Fruit fly (Drosophila melanogaster) whole organism, larva: ENCODE data around the gene CG14246.

Experiments used
- noc ChIP-seq: fragments of 200-800 bp; sonication (Bioruptor generic); optimal IDR thresholded peaks from 3 replicates; lab custom pipeline; 2019; ENCODE audit warnings: missing biosample characterization, mild to moderate bottlenecking, missing genetic modification characterization, moderate library complexity

Gene CG14246

DNA sequence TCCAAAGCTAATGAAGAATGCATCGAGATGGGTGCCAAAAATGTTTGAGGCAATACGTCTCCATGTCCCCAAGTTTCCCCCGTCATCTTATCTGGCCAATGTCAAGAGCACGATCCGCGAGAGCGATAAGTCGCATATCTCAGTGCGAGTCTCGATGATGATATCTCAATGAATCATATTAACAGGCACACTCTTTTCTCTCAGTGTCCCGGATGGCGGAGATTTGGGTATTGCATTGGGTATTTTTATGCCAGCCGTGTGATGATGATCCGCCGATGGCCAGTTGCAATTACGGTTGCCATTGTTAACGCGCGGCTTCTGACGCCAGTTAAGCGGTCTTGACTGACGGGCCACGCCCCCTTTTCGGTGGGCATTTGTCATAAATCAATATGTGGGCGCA is at the start of gene CG14246:
Gene CG14246, plus strand, starts transcription at position 301 of the 400 bp plus-strand sequence.
- no peak for TF ChIP-seq noc

DNA sequence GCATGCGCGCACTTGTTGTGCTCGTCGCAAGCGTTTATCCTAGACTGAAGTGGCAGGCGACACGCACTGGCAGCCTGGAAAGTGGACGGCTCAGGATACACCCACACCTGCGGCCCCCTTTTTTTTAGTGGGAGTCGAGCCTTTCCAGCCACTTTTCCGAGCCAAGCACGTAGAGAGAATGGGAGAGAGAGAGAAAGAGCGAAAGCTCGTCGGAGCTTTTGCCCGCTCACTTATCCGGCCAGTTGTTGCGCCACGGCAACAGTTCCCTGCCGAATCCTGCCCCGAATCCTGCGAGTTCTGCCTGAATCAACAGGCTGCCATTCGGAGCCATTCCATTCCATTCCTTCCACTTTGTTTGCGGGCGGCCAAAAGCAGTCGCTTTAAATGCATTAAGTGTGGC is 45.2 kb upstream of the CG14246 start, which contains the start of gene beat-VII:
Gene beat-VII, minus strand, starts transcription at position 20 of the 400 bp plus-strand sequence.
- no peak for TF ChIP-seq noc

DNA sequence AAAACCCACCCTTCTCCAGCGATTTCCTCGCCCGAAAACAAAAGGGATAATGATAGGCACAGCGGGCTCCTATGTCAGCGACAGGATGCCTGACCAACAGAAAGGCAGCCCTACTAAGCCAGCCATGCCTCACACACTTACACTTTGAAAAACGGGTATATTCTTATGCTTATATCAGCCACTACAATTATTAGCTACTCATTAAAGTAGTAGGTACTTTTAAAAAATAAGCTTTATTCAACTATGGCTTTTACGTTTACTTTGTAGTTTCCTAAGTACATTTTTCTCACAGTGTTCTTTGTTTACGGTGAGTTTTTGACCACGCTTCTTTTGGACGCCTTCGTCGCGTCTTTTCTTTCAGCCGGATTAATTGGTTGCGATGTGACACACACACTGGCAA is 36.9 kb upstream of the CG14246 start:
- no peak for TF ChIP-seq noc

DNA sequence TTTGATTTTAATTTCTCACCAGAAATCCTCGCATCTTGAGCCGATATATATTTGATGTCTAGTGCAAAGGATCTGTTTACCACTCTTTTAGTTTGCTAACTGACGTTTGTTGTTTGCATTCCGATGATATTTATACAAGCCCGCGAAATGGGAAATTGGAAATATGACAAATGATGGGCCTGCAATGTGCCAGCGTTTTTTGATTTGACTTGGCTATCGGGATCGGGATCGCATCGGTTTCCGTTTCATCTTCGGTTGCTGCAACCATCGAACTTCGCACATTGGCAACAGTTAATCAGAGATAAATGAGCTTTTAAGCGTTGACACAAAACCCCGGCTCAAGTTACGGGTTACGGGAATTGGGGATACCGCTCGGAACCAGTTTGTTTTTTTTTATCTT is 33.6 kb upstream of the CG14246 start, which contains the start of gene TwdlQ:
Gene TwdlQ, minus strand, starts transcription at position 101 of the 400 bp plus-strand sequence.
- no peak for TF ChIP-seq noc

DNA sequence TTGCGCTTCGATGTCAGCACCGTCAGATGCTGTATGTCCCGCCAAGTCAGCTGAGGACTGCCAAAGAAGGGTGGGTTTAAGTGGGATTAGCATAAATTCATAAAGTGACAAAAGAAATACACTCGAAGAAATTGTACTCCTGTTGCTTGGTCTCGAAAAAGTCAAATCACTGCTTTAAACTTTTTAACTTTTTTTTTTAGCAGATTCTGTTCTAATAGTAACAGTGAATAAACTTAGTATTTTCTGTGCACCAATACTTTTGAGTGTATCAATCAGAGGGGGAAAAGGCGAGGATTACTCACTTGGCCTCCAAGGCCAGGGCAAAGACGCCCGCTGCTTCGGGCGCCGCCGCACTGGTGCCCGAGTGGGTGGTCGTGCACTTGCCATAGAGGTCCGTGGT is 27.0 kb upstream of the CG14246 start:
- no peak for TF ChIP-seq noc

DNA sequence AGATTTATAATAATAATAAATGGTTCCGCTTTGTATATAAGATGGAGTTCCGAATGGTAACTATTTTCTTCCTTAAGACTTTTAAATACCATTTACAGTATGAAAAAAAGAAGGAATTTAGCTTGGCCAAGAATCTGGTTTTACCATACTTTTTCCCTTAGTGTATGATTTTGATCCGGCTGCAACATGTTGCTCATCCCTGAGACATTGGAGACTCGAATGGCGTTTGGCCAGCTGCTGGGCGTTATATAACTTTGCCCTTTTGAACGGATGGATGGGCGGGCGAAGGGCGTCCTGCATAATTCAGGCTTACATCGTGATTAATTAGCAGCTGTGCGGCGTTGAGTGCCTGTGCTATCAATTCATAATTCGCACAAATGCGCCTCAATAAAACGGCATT is 22.8 kb upstream of the CG14246 start:
- no peak for TF ChIP-seq noc

DNA sequence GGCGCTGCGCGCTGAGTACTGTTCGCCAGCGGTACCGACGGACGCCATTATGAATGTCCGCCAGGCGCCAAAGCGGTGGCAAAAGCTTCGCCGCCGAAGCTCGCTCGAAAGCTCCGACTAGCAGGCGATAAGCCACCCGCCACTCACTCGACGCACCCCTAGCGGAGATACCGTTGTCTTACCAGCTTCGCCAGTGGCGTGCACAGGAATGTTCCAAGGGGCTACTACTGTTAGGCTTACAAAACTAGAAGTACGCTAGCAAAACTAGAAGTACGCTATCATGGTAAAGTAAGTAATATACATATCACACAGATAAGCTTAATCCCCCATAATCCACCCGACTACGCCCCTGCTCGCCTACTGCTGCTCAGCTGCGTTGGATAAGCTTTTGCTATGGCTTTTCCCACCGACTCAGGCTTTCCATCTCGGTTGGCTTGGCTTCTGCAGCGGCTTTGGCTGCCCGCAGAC is 13.0 kb upstream of the CG14246 start, which contains the start of gene amon:
Gene amon, minus strand, starts transcription at position 51 of the 468 bp plus-strand sequence.
- TF ChIP-seq noc, result peak; percentile 89

DNA sequence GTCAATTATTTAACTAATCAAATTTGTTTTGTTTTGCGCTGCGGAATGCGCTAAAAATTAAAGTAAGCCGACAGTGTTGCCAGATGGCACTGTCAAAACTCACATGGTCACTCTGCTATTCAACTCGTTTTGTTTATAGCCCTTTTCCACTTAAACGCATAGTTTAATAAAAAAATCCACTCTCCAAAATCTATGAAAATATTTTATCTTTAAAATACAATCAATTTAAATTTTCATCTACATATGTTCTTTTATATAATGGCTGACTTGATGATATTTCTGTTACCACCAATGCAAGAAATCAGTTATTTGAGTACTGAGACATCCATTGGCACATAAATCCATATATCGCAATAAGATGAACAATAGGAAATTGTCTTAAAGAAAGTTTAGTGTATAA is 9.8 kb upstream of the CG14246 start, which contains the start of gene CG6425:
Gene CG6425, minus strand, starts transcription at position 95 of the 400 bp plus-strand sequence.
- TF ChIP-seq noc, result no peak

DNA sequence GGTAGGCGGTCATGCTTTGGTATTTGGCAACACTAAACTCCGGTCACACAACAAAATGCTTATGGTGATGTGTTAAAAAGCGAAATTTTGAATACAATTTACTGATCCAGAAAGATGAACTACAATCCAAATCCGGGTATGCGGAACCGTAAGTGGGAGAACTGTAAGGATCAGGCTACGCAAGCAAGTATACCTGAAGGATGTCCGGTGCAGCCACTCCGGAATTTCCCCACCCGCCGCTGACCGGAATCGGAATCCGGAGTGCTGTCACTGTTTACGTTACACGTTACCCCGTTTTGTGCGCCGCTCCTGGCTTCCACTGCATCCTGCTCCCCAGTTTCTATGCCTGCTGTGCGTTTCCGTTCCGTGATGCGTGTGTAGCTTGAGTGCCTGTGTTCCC is 9.2 kb upstream of the CG14246 start, which contains the start of gene Yif1:
Gene Yif1, plus strand, starts transcription at position 8 of the 400 bp plus-strand sequence.
- TF ChIP-seq noc, result no peak

DNA sequence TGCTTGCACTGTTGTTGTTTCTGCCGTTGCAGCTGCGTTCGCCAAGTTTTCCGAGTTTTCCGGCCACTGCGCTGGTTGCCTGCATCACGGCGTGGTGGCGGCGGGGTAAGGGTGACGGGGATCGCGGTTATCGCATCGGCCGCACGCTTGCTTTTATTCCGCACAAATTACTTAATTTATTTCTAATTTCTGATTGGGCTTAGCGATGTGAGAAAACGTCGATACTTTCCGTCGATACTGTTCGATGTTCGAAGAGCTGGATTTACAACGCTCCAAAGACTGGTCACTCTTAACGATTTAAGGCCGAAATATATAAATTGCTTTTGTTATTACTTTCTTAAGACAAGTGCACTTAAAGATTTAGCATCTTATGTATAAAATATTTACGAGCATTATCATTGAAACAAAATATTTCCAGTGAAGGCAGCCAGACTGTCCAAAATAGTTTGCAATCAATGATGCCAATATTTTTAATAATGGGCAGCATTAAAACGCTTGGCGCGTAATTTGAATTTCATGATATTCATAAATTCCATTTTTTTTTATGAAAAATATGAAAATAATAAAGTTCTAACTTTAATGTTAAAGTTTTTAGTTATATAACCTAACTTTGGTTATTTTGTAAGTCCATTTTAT is 2.0 kb upstream of the CG14246 start, which contains the start of gene CG6420:
Gene CG6420, minus strand, starts transcription at position 240 of the 636 bp plus-strand sequence.
- no peak for TF ChIP-seq noc

DNA sequence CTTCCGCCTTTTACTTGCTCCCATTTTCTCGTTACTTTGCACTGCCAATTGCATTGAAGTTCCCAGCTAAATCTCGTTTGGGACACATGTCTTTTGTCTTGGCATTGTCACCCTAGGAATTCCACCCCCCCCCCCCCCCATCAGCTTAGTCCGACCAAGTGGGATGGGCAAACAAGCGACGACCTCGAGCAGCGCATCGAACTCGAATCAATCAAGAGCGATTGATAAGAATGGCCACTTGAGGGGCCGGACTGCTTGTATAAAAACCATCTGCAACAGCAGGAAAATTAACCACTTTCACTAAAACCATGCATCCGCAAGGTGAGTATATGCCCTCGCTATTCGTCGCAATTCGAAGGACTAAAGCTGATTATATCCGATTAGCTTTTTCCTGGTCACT is 1.3 kb upstream of the CG14246 start, which contains the start of gene CG14244:
Gene CG14244, plus strand, starts transcription at position 301 of the 400 bp plus-strand sequence.
- no peak for TF ChIP-seq noc

DNA sequence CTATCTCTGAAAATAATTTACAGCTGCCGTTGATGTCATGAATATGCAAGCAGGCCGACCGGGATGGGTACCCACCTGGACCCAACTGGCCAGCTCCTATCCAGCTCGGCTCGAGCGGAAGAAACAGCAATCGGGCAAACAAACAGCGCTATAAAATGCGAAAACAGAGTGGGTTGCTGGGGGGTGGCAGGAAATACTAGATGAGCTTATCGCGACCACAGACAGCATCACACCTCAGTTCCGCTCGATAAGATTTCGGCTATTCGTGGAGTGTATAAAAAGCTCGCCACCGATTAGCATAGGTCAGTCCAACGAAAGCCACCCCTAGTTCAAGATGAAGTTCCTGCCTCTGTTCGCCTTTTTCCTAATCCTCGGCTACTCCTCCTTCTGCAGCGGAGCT is 1.3 kb downstream of the CG14246 start, which contains the start of gene CG14245:
Gene CG14245, plus strand, starts transcription at position 301 of the 400 bp plus-strand sequence.
- TF ChIP-seq noc, result no peak

DNA sequence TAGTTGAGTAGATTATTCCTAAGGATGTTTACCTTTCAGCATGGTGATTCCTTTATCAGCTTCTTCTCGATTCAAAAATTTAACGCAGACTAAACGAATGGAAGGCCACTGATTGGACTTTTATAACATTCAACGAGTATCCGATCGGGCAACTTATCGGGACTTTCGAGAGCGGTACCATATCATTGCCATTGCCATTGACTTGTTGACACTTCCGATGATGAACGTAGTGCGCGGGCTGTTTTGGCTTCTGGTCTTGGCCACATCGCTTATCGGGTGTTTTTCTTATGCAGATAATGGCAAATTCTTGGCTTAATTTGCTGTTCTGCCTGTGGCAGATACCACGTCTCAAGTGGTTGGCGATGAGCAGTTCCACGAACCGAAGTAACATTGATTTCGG is 9.1 kb downstream of the CG14246 start, which contains the start of gene CG6403:
Gene CG6403, minus strand, starts transcription at position 101 of the 400 bp plus-strand sequence.
- no peak for TF ChIP-seq noc

DNA sequence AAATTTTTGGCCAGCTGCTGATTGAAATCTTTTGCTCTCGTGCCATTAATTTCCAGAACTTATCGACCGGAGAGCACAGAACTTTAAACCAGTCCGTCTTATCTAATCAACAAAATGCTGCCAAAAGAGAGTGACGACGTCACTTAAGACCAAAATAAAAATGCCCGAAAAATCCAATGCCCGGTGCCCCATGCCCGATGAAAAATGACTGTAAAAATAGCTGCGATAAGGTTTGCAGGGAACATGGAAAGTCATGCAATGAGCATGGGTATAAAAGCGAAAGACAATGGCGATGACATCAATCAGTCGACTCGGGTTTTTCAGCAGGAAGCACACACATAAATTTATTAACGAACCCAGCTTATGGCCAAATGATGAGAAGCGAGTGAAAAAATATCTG is 10.2 kb downstream of the CG14246 start, which contains the start of gene CG14247:
Gene CG14247, plus strand, starts transcription at position 301 of the 400 bp plus-strand sequence.
- no peak for TF ChIP-seq noc

DNA sequence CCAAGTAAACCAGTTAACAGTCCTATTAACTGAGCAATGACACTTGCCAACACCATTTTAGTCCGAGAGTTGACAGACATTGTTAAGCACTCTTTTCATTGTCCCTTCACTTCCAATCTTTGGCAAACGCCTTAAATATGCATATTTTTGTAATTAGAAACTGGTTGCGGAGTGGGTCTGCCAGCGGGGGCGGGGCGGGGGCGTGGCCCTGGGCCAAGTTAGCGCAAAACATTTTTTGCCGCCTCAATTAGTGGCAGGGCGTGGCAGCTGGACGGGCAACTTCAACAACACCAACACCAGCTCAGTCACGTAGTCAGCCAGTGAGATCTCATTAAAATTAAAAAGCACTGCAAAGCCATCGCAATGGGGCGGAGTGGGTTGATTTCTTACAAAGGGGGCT is 34.6 kb downstream of the CG14246 start:
- no peak for TF ChIP-seq noc
